Fruit fly (Drosophila melanogaster) whole organism, adult: ENCODE measurements around the gene CG45011.

Source experiments
- CG11617 ChIP-seq: fragments of 200-800 bp; sonication (Bioruptor generic); optimal IDR thresholded peaks from 2 replicates; lab custom pipeline; 2017; ENCODE audit warnings: mild to moderate bottlenecking, missing biosample characterization, missing genetic modification reagents, missing genetic modification characterization
- CG14711 ChIP-seq: fragments of 200-800 bp; sonication (Bioruptor generic); optimal IDR thresholded peaks from 2 replicates; lab custom pipeline; 2018; ENCODE audit warnings: missing biosample characterization, mild to moderate bottlenecking, missing genetic modification characterization, moderate library complexity
- CG1620 ChIP-seq: fragments of 200-800 bp; sonication (Bioruptor generic); optimal IDR thresholded peaks from 2 replicates; lab custom pipeline; 2016; ENCODE audit warnings: missing biosample characterization, missing genetic modification characterization
- CG33017 ChIP-seq: fragments of 200-800 bp; sonication (Bioruptor generic); optimal IDR thresholded peaks from 2 replicates; lab custom pipeline; 2018; ENCODE audit warnings: missing biosample characterization, mild to moderate bottlenecking, missing genetic modification characterization, moderate library complexity
- CG5204 ChIP-seq: fragments of 200-800 bp; sonication (Bioruptor generic); optimal IDR thresholded peaks from 2 replicates; lab custom pipeline; 2016; ENCODE audit warnings: missing biosample characterization, missing genetic modification characterization
- CG7045 ChIP-seq: fragments of 200-800 bp; sonication (Bioruptor generic); optimal IDR thresholded peaks from 2 replicates; lab custom pipeline; 2017; ENCODE audit warnings: missing biosample characterization, mild to moderate bottlenecking, missing genetic modification characterization
- CG7101 ChIP-seq: fragments of 200-800 bp; sonication (Bioruptor generic); optimal IDR thresholded peaks from 2 replicates; lab custom pipeline; 2018; ENCODE audit warnings: missing biosample characterization, mild to moderate bottlenecking, missing genetic modification characterization, moderate library complexity
- Hr96 ChIP-seq: fragments of 200-800 bp; sonication (Bioruptor generic); optimal IDR thresholded peaks from 2 replicates; lab custom pipeline; 2016; ENCODE audit warnings: missing biosample characterization, missing genetic modification characterization
- Mnt ChIP-seq: fragments of 200-800 bp; sonication (Bioruptor generic); optimal IDR thresholded peaks from 2 replicates; lab custom pipeline; 2016; ENCODE audit warnings: missing biosample characterization, mild to moderate bottlenecking, missing genetic modification characterization
- bab1 ChIP-seq: fragments of 200-800 bp; sonication (Bioruptor generic); optimal IDR thresholded peaks from 3 replicates; lab custom pipeline; 2019; ENCODE audit warnings: missing biosample characterization, mild to moderate bottlenecking, missing genetic modification characterization, moderate library complexity
- kay ChIP-seq: fragments of 200-800 bp; sonication (Bioruptor generic); peaks from one replicate; lab custom pipeline; 2016; ENCODE audit warnings: missing biosample characterization, missing genetic modification characterization, borderline replicate concordance

- TF ChIP-seq Hr96 (GFP tag; lab: Kevin White, UChicago) (no peak), CG7045 (GFP tag; lab: Kevin White, UChicago) (no peak), CG33017 (tag; lab: Kevin White, UChicago) (no peak), kay (GFP tag; lab: Kevin White, UChicago) (no peak), CG11617 (no peak), CG1620 (GFP tag; lab: Kevin White, UChicago) (no peak), Mnt (GFP tag; lab: Kevin White, UChicago) (no peak), CG14711 (tag; lab: Kevin White, UChicago) (no peak), CG5204 (no peak), bab1 (GFP tag; lab: Kevin White, UChicago) (no peak), CG7101 (tag; lab: Kevin White, UChicago) (no peak)
These were observed 37.1 kb downstream of the CG45011 start for dm6 chr2L:11870867-11871452.
